Worm (Caenorhabditis elegans) whole organism, young adult: ENCODE measurements around the gene unk-1.

Experiments
- B0261.1 ChIP-seq: sonication (generic microtip); optimal IDR thresholded peaks from 2 replicates; lab custom pipeline; 2016; ENCODE audit warnings: mild to moderate bottlenecking, missing genetic modification characterization, moderate library complexity, missing compliant biosample characterization
- B0336.3 ChIP-seq: fragments of 200-800 bp; sonication (Bioruptor generic); IDR thresholded peaks from 2 replicates; pipeline ENCODE4 v1.3.6; 2022; ENCODE audit warnings: missing genetic modification characterization, missing compliant biosample characterization
- F10E7.11 ChIP-seq: sonication (generic microtip); optimal IDR thresholded peaks from 2 replicates; lab custom pipeline; 2017; ENCODE audit warnings: mild to moderate bottlenecking, missing genetic modification characterization, moderate library complexity, missing compliant biosample characterization
- F23B12.7 ChIP-seq: sonication (generic microtip); optimal IDR thresholded peaks from 2 replicates; lab custom pipeline; 2017; ENCODE audit warnings: missing genetic modification characterization, mild to moderate bottlenecking, missing compliant biosample characterization, antibody characterized with exemption, moderate library complexity; ENCODE audit not compliant: insufficient read depth
- F49E8.2 ChIP-seq: sonication (generic microtip); optimal IDR thresholded peaks from 3 replicates; lab custom pipeline; 2017; ENCODE audit warnings: missing genetic modification characterization, mild to moderate bottlenecking, missing compliant biosample characterization, antibody characterized with exemption, moderate library complexity; ENCODE audit not compliant: insufficient read depth
- F55B11.4 ChIP-seq: sonication (generic microtip); optimal IDR thresholded peaks from 2 replicates; lab custom pipeline; 2016; ENCODE audit warnings: missing compliant biosample characterization, missing genetic modification characterization, borderline replicate concordance; ENCODE audit not compliant: insufficient read depth
- F57A8.1 ChIP-seq: fragments of 200-800 bp; sonication (Bioruptor generic); optimal IDR thresholded peaks from 2 replicates; lab custom pipeline; 2018; ENCODE audit warnings: mild to moderate bottlenecking, missing genetic modification characterization, moderate library complexity, missing compliant biosample characterization
- F57C9.4 ChIP-seq: sonication (generic microtip); optimal IDR thresholded peaks from 2 replicates; lab custom pipeline; 2017; ENCODE audit warnings: mild to moderate bottlenecking, missing genetic modification characterization, missing compliant biosample characterization
- T07F8.4 ChIP-seq: sonication (generic microtip); optimal IDR thresholded peaks from 2 replicates; lab custom pipeline; 2016; ENCODE audit warnings: mild to moderate bottlenecking, missing genetic modification characterization, moderate library complexity, missing compliant biosample characterization
- Y53G8AR.9 ChIP-seq: fragments of 200-800 bp; sonication (Bioruptor generic); conservative IDR thresholded peaks from 2 replicates; pipeline ENCODE4 v1.3.6; 2022; ENCODE audit warnings: missing genetic modification reagents, missing genetic modification characterization, missing compliant biosample characterization
- Y67H2A.10 ChIP-seq: fragments of 200-800 bp; sonication (Bioruptor generic); conservative IDR thresholded peaks from 2 replicates; pipeline ENCODE4 v1.3.6; 2022; ENCODE audit warnings: missing genetic modification reagents, missing genetic modification characterization, missing compliant biosample characterization
- ZK185.1 ChIP-seq: sonication (generic microtip); optimal IDR thresholded peaks from 2 replicates; lab custom pipeline; 2016; ENCODE audit warnings: mild to moderate bottlenecking, missing genetic modification characterization, missing compliant biosample characterization; ENCODE audit not compliant: poor library complexity, severe bottlenecking
- bed-1 ChIP-seq: fragments of 200-800 bp; sonication (Bioruptor generic); IDR thresholded peaks from 2 replicates; pipeline ENCODE4 v1.3.6; 2022; ENCODE audit warnings: missing genetic modification reagents, missing genetic modification characterization, missing compliant biosample characterization
- bed-2 ChIP-seq: fragments of 200-800 bp; sonication (Bioruptor generic); IDR thresholded peaks from 2 replicates; pipeline ENCODE4 v1.3.6; 2022; ENCODE audit warnings: missing genetic modification reagents, missing genetic modification characterization, missing compliant biosample characterization
- ceh-100 ChIP-seq: fragments of 200-800 bp; sonication (Bioruptor generic); IDR thresholded peaks from 2 replicates; pipeline ENCODE4 v1.3.6; 2022; ENCODE audit warnings: missing genetic modification reagents, missing genetic modification characterization, missing compliant biosample characterization
- ceh-27 ChIP-seq: fragments of 200-800 bp; sonication (Bioruptor generic); optimal IDR thresholded peaks from 2 replicates; lab custom pipeline; 2018; ENCODE audit warnings: mild to moderate bottlenecking, missing genetic modification characterization, moderate library complexity, missing compliant biosample characterization
- ceh-79 ChIP-seq: sonication (generic microtip); optimal IDR thresholded peaks from 2 replicates; lab custom pipeline; 2017; ENCODE audit warnings: mild to moderate bottlenecking, missing genetic modification characterization, missing compliant biosample characterization
- dpl-1 ChIP-seq: fragments of 150-350 bp; optimal IDR thresholded peaks from 2 replicates; lab custom pipeline; 2014; ENCODE audit warnings: missing biosample characterization, missing genetic modification reagents, missing genetic modification characterization
- efl-1 ChIP-seq: fragments of 150-350 bp; optimal IDR thresholded peaks from 2 replicates; lab custom pipeline; 2014; ENCODE audit warnings: missing biosample characterization, missing genetic modification reagents, missing genetic modification characterization
- egrh-3 ChIP-seq: fragments of 200-800 bp; sonication (Bioruptor generic); IDR thresholded peaks from 2 replicates; pipeline ENCODE4 v1.3.6; 2022; ENCODE audit warnings: missing genetic modification reagents, missing genetic modification characterization, missing compliant biosample characterization
- ets-4 ChIP-seq: fragments of 200-800 bp; sonication (Bioruptor generic); optimal IDR thresholded peaks from 2 replicates; lab custom pipeline; 2018; ENCODE audit warnings: mild to moderate bottlenecking, missing genetic modification characterization, missing compliant biosample characterization
- fkh-3 ChIP-seq: sonication (generic microtip); optimal IDR thresholded peaks from 2 replicates; lab custom pipeline; 2016; ENCODE audit warnings: mild to moderate bottlenecking, missing genetic modification characterization, missing compliant biosample characterization
- gei-17 ChIP-seq: fragments of 200-800 bp; sonication (Bioruptor generic); optimal IDR thresholded peaks from 2 replicates; lab custom pipeline; 2018; ENCODE audit warnings: mild to moderate bottlenecking, missing genetic modification characterization, missing compliant biosample characterization
- hmg-1.2 ChIP-seq: fragments of 200-800 bp; sonication (Bioruptor generic); IDR thresholded peaks from 2 replicates; pipeline ENCODE4 v1.3.6; 2022; ENCODE audit warnings: missing genetic modification reagents, missing genetic modification characterization, missing compliant biosample characterization
- hrde-1 ChIP-seq: sonication (generic microtip); optimal IDR thresholded peaks from 2 replicates; lab custom pipeline; 2016; ENCODE audit warnings: missing genetic modification characterization, mild to moderate bottlenecking, missing compliant biosample characterization, moderate library complexity, missing genotype, missing genetic modification reagents, borderline replicate concordance
- hsf-1 ChIP-seq: fragments of 200-800 bp; sonication (Bioruptor generic); IDR thresholded peaks from 2 replicates; pipeline ENCODE4 v1.3.6; 2022; ENCODE audit warnings: missing genetic modification reagents, missing genetic modification characterization, missing compliant biosample characterization
- lag-1 ChIP-seq: fragments of 200-800 bp; sonication (Bioruptor generic); IDR thresholded peaks from 2 replicates; pipeline ENCODE4 v1.3.6; 2022; ENCODE audit warnings: missing genetic modification reagents, missing genetic modification characterization, missing compliant biosample characterization
- lin-35 ChIP-seq, 3 experiments: fragments of 150-350 bp in 2 of 3; sonication (generic microtip) in 1 of 3; optimal IDR thresholded peaks; 2 replicates each; lab custom pipeline; 2014 to 2018; ENCODE audit warnings: missing biosample characterization in 3 of 3, missing genetic modification characterization in 3 of 3, missing genetic modification reagents in 3 of 3
- lin-40 ChIP-seq: sonication (generic microtip); optimal IDR thresholded peaks from 2 replicates; lab custom pipeline; 2016; ENCODE audit warnings: missing genetic modification characterization, mild to moderate bottlenecking, missing compliant biosample characterization, missing genotype, missing genetic modification reagents
- lin-54 ChIP-seq: fragments of 200-800 bp; sonication (Bioruptor generic); optimal IDR thresholded peaks from 2 replicates; lab custom pipeline; 2018; ENCODE audit warnings: mild to moderate bottlenecking, missing genetic modification characterization, missing compliant biosample characterization
- madf-10 ChIP-seq: sonication (generic microtip); optimal IDR thresholded peaks from 2 replicates; lab custom pipeline; 2016; ENCODE audit warnings: mild to moderate bottlenecking, missing genetic modification characterization, missing compliant biosample characterization
- madf-6 ChIP-seq: fragments of 200-800 bp; sonication (Bioruptor generic); IDR thresholded peaks from 2 replicates; pipeline ENCODE4 v1.3.6; 2022; ENCODE audit warnings: missing genetic modification reagents, missing genetic modification characterization, missing compliant biosample characterization
- mxl-1 ChIP-seq: sonication (generic microtip); optimal IDR thresholded peaks from 2 replicates; lab custom pipeline; 2016; ENCODE audit warnings: missing genetic modification characterization, missing compliant biosample characterization
- nhr-120 ChIP-seq: fragments of 200-800 bp; sonication (Bioruptor generic); IDR thresholded peaks from 2 replicates; pipeline ENCODE4 v1.3.6; 2022; ENCODE audit warnings: missing genetic modification characterization, missing compliant biosample characterization
- nhr-27 ChIP-seq: fragments of 200-800 bp; sonication (Bioruptor generic); optimal IDR thresholded peaks from 2 replicates; lab custom pipeline; 2018; ENCODE audit warnings: mild to moderate bottlenecking, missing genetic modification characterization, moderate library complexity, missing compliant biosample characterization
- pha-4 ChIP-seq: fragments of 150-350 bp; sonication (generic microtip); optimal IDR thresholded peaks from 2 replicates; lab custom pipeline; 2014; ENCODE audit warnings: missing biosample characterization, missing genetic modification reagents, missing genetic modification characterization
- sdz-38 ChIP-seq: sonication (generic microtip); optimal IDR thresholded peaks from 2 replicates; lab custom pipeline; 2016; ENCODE audit warnings: missing genotype, missing genetic modification characterization, missing compliant biosample characterization
- snpc-1.3 ChIP-seq: sonication (generic microtip); optimal IDR thresholded peaks from 2 replicates; lab custom pipeline; 2017; ENCODE audit warnings: missing genetic modification characterization, mild to moderate bottlenecking, missing compliant biosample characterization, antibody characterized with exemption, moderate library complexity, missing genotype, missing genetic modification reagents; ENCODE audit not compliant: insufficient read depth
- snpc-3.4 ChIP-seq: sonication (generic microtip); optimal IDR thresholded peaks from 2 replicates; lab custom pipeline; 2017; ENCODE audit warnings: missing genetic modification characterization, mild to moderate bottlenecking, missing compliant biosample characterization, antibody characterized with exemption, moderate library complexity, missing genotype, missing genetic modification reagents
- somi-1 ChIP-seq: fragments of 200-800 bp; sonication (Bioruptor generic); optimal IDR thresholded peaks from 2 replicates; lab custom pipeline; 2018; ENCODE audit warnings: mild to moderate bottlenecking, missing genetic modification characterization, missing compliant biosample characterization
- sptf-2 ChIP-seq: fragments of 200-800 bp; sonication (Bioruptor generic); optimal IDR thresholded peaks from 2 replicates; lab custom pipeline; 2018; ENCODE audit warnings: mild to moderate bottlenecking, missing genetic modification characterization, missing compliant biosample characterization
- tbp1 ChIP-seq: fragments of 200-800 bp; sonication (Bioruptor generic); optimal IDR thresholded peaks from 2 replicates; lab custom pipeline; 2018; ENCODE audit warnings: mild to moderate bottlenecking, missing genetic modification characterization, missing compliant biosample characterization
- tbx-9 ChIP-seq: sonication (generic microtip); optimal IDR thresholded peaks from 2 replicates; lab custom pipeline; 2016; ENCODE audit warnings: borderline replicate concordance, missing genetic modification characterization, inconsistent platforms, missing compliant biosample characterization
- ztf-22 ChIP-seq: fragments of 200-800 bp; sonication (Bioruptor generic); optimal IDR thresholded peaks from 2 replicates; lab custom pipeline; 2018; ENCODE audit warnings: mild to moderate bottlenecking, missing genetic modification characterization, moderate library complexity, missing compliant biosample characterization
- ztf-25 ChIP-seq: fragments of 200-800 bp; sonication (Bioruptor generic); IDR thresholded peaks from 2 replicates; pipeline ENCODE4 v1.3.6; 2022; ENCODE audit warnings: missing genetic modification reagents, missing genetic modification characterization, missing compliant biosample characterization
- ztf-28 ChIP-seq: fragments of 200-800 bp; sonication (Bioruptor generic); IDR thresholded peaks from 2 replicates; pipeline ENCODE4 v1.3.6; 2022; ENCODE audit warnings: missing genetic modification reagents, missing genetic modification characterization, missing compliant biosample characterization

The unk-1 gene

DNA sequence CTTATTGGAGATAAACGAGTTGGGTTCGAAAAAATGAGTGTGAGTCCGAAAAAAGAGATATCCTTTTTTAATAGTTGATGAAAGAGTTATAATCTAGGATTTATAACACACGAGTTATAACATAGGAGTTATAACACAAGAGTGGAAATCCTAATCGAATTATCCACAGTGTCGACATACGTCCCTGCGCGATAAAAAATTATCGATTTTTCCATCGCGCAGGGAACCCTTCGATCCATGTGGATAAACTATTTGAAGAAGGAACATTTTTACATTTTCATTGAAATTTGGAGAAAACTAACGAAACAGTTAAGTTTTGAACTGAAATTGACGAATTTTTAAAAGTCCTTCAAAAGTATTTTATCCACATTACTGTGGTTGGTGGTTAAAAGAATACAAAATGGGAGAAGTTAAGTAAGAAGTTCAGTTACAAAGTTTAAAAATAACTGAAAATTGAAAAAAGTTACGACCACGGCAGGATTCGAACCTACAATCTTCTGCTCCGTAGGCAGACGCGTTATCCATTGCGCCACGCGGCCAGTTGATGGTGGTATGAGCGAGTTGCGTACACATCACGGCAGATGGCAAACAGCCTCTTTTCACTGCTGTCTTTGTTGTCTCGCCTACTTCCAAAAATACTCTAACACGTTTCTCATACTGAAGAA, 21.6 kb downstream of the unk-1 start (continued):
- TF ChIP-seq pha-4 (peak; percentile 25), ztf-22 (GFP tag; lab: Kevin White, UChicago) (peak; percentile 95), snpc-3.4 (peak; percentile 45), Y67H2A.10 (GFP tag; lab: Robert Waterston, UW) (no peak), ceh-79 (tag; lab: Kevin White, UChicago) (peak; percentile 84), ceh-27 (GFP tag; lab: Kevin White, UChicago) (peak; percentile 95), Y53G8AR.9 (GFP tag; lab: Robert Waterston, UW) (peak; percentile 96), lin-35 (GFP tag; optimal IDR thresholded peaks at IDR 0.05; lab: Kevin White, UChicago) (peak in 2 of 3 experiments; percentile 93 to 98), tbp1 (peak; percentile 97), sdz-38 (tag; lab: Kevin White, UChicago) (no peak), ets-4 (GFP tag; lab: Kevin White, UChicago) (peak; percentile 92), F23B12.7 (tag; lab: Kevin White, UChicago) (peak; percentile 97), F10E7.11 (peak; percentile 92), hmg-1.2 (GFP tag; lab: Robert Waterston, UW) (peak; percentile 75), mxl-1 (peak; percentile 83), sptf-2 (GFP tag; lab: Kevin White, UChicago) (peak; percentile 14), madf-10 (peak; percentile 96), F55B11.4 (tag; lab: Kevin White, UChicago) (peak; percentile 18), F49E8.2 (tag; lab: Kevin White, UChicago) (peak; percentile 17), fkh-3 (peak; percentile 36), egrh-3 (GFP tag; lab: Robert Waterston, UW) (peak; percentile 66), gei-17 (peak; percentile 99), efl-1 (GFP tag; lab: Kevin White, UChicago) (no peak), somi-1 (GFP tag; lab: Kevin White, UChicago) (peak; percentile 97), ZK185.1 (tag; lab: Kevin White, UChicago) (peak; percentile 97), ztf-25 (GFP tag; lab: Robert Waterston, UW) (peak; percentile 95), B0336.3 (peak; percentile 99), nhr-27 (tag; lab: Kevin White, UChicago) (peak; percentile 60), lin-40 (tag; lab: Kevin White, UChicago) (peak; percentile 100), hrde-1 (tag; lab: Kevin White, UChicago) (peak; percentile 27), bed-2 (GFP tag; lab: Robert Waterston, UW) (peak; percentile 45; the same call in 1 of the 2 replicates), hsf-1 (no peak), T07F8.4 (peak; percentile 88), ceh-100 (peak; percentile 55; the same call in 1 of the 2 replicates), B0261.1 (tag; lab: Kevin White, UChicago) (peak; percentile 97), bed-1 (GFP tag; lab: Robert Waterston, UW) (no peak), snpc-1.3 (tag; lab: Kevin White, UChicago) (peak; percentile 8), tbx-9 (tag; lab: Kevin White, UChicago) (peak; percentile 1), ztf-28 (GFP tag; lab: Robert Waterston, UW) (peak; percentile 87), dpl-1 (GFP tag; lab: Kevin White, UChicago) (peak; percentile 10), lin-54 (GFP tag; lab: Kevin White, UChicago) (peak; percentile 88), F57C9.4 (tag; lab: Kevin White, UChicago) (peak; percentile 74), madf-6 (peak; percentile 49), nhr-120 (GFP tag; lab: Robert Waterston, UW) (peak; percentile 84; the same call in 1 of the 2 replicates), lag-1 (GFP tag; lab: Robert Waterston, UW) (0 out of 2 replicates have a peak, but pooled peaks have one; percentile 83), F57A8.1 (peak; percentile 49)
